Worm (Caenorhabditis elegans) whole organism, L3 larva: ENCODE results near the gene F37C12.14.
A peak's percentile ranks its signal among the peaks of the same experiment; 100 is the strongest.

Experiments used
- R02D3.7 ChIP-seq: fragments of 150-350 bp; optimal IDR thresholded peaks from 2 replicates; lab custom pipeline; 2014; ENCODE audit warnings: missing biosample characterization, missing genetic modification characterization
- ZK546.5 ChIP-seq: sonication (generic microtip); optimal IDR thresholded peaks from 2 replicates; lab custom pipeline; 2017; ENCODE audit warnings: missing biosample characterization, missing genetic modification characterization
- aly-2 ChIP-seq: fragments of 150-350 bp; optimal IDR thresholded peaks from 2 replicates; lab custom pipeline; 2014; ENCODE audit warnings: missing biosample characterization, missing genetic modification characterization
- ama-1 ChIP-seq: fragments of 150-350 bp; optimal IDR thresholded peaks from 2 replicates; lab custom pipeline; 2018
- ceh-16 ChIP-seq: sonication (generic microtip); optimal IDR thresholded peaks from 2 replicates; lab custom pipeline; 2017; ENCODE audit warnings: missing biosample characterization, missing genetic modification characterization
- ceh-28 ChIP-seq: fragments of 150-350 bp; optimal IDR thresholded peaks from 2 replicates; lab custom pipeline; 2014; ENCODE audit warnings: missing biosample characterization, missing genetic modification reagents, missing genetic modification characterization
- ceh-82 ChIP-seq: fragments of 150-350 bp; optimal IDR thresholded peaks from 2 replicates; lab custom pipeline; 2014; ENCODE audit warnings: missing biosample characterization, missing genetic modification characterization
- ceh-9 ChIP-seq: sonication (generic microtip); optimal IDR thresholded peaks from 2 replicates; lab custom pipeline; 2018; ENCODE audit warnings: missing biosample characterization, missing genetic modification characterization
- daf-12 ChIP-seq: fragments of 150-350 bp; optimal IDR thresholded peaks from 2 replicates; lab custom pipeline; 2014; ENCODE audit warnings: missing biosample characterization, missing genetic modification reagents, missing genetic modification characterization
- egl-27 ChIP-seq: sonication (generic microtip); optimal IDR thresholded peaks from 4 replicates; lab custom pipeline; 2017; ENCODE audit warnings: missing biosample characterization, missing genetic modification reagents, missing genetic modification characterization
- egl-5 ChIP-seq: fragments of 150-350 bp; optimal IDR thresholded peaks from 2 replicates; lab custom pipeline; 2017; ENCODE audit warnings: missing biosample characterization, missing genetic modification reagents, missing genetic modification characterization, inconsistent platforms
- elt-1 ChIP-seq: fragments of 150-350 bp; optimal IDR thresholded peaks from 2 replicates; lab custom pipeline; 2014; ENCODE audit warnings: missing biosample characterization, missing genetic modification characterization
- elt-2 ChIP-seq: sonication (generic microtip); optimal IDR thresholded peaks from 2 replicates; lab custom pipeline; 2016; ENCODE audit warnings: missing genetic modification reagents, mild to moderate bottlenecking, missing genetic modification characterization, missing compliant biosample characterization
- elt-3 ChIP-seq, 3 experiments: fragments of 150-350 bp in 1 of 3; sonication (generic microtip) in 2 of 3; optimal IDR thresholded peaks; 2 replicates in 2 of 3; 4 replicates in 1 of 3; lab custom pipeline; 2014 to 2017; ENCODE audit warnings: missing biosample characterization in 3 of 3, missing genetic modification characterization in 3 of 3
- eor-1 ChIP-seq, 2 experiments: fragments of 150-350 bp; optimal IDR thresholded peaks; 2 replicates each; lab custom pipeline; 2014 to 2018; ENCODE audit warnings: missing biosample characterization in 2 of 2, missing genetic modification characterization in 2 of 2
- fkh-10 ChIP-seq: sonication (generic microtip); optimal IDR thresholded peaks from 2 replicates; lab custom pipeline; 2017; ENCODE audit warnings: missing biosample characterization, missing genetic modification reagents, missing genetic modification characterization
- fkh-2 ChIP-seq: fragments of 150-350 bp; optimal IDR thresholded peaks from 2 replicates; lab custom pipeline; 2014; ENCODE audit warnings: missing biosample characterization, missing genetic modification reagents, missing genetic modification characterization
- fos-1 ChIP-seq: fragments of 150-350 bp; optimal IDR thresholded peaks from 2 replicates; lab custom pipeline; 2014; ENCODE audit warnings: missing biosample characterization, missing genetic modification characterization
- hmg-11 ChIP-seq: sonication (generic microtip); optimal IDR thresholded peaks from 2 replicates; lab custom pipeline; 2016; ENCODE audit warnings: missing genetic modification characterization, missing compliant biosample characterization
- jun-1 ChIP-seq: fragments of 150-350 bp; optimal IDR thresholded peaks from 2 replicates; lab custom pipeline; 2014; ENCODE audit warnings: missing biosample characterization, missing genetic modification reagents, missing genetic modification characterization
- lin-15B ChIP-seq: fragments of 150-350 bp; optimal IDR thresholded peaks from 2 replicates; lab custom pipeline; 2014; ENCODE audit warnings: missing biosample characterization, missing genetic modification characterization
- lin-39 ChIP-seq: fragments of 150-350 bp; optimal IDR thresholded peaks from 2 replicates; lab custom pipeline; 2018; ENCODE audit warnings: missing biosample characterization, missing genetic modification reagents, missing genetic modification characterization
- lsy-12 ChIP-seq: sonication (generic microtip); optimal IDR thresholded peaks from 2 replicates; lab custom pipeline; 2016; ENCODE audit warnings: mild to moderate bottlenecking, missing genetic modification characterization, missing compliant biosample characterization
- mdl-1 ChIP-seq: fragments of 150-350 bp; optimal IDR thresholded peaks from 2 replicates; lab custom pipeline; 2014; ENCODE audit warnings: missing biosample characterization, missing genetic modification characterization
- mml-1 ChIP-seq: fragments of 150-350 bp; sonication (generic microtip); optimal IDR thresholded peaks from 3 replicates; lab custom pipeline; 2014; ENCODE audit warnings: missing biosample characterization, missing genetic modification characterization
- nfya-1 ChIP-seq: sonication (generic microtip); optimal IDR thresholded peaks from 2 replicates; lab custom pipeline; 2017; ENCODE audit warnings: missing genetic modification characterization, mild to moderate bottlenecking, missing compliant biosample characterization, antibody characterized with exemption, moderate library complexity; ENCODE audit not compliant: insufficient read depth
- nhr-11 ChIP-seq: fragments of 150-350 bp; optimal IDR thresholded peaks from 2 replicates; lab custom pipeline; 2014; ENCODE audit warnings: missing biosample characterization, missing genetic modification characterization
- nhr-12 ChIP-seq: fragments of 150-350 bp; optimal IDR thresholded peaks from 2 replicates; lab custom pipeline; 2014; ENCODE audit warnings: missing biosample characterization, missing genetic modification characterization
- nhr-23 ChIP-seq: fragments of 150-350 bp; optimal IDR thresholded peaks from 2 replicates; lab custom pipeline; 2014; ENCODE audit warnings: missing biosample characterization, missing genetic modification reagents, missing genetic modification characterization
- nhr-237 ChIP-seq: fragments of 150-350 bp; optimal IDR thresholded peaks from 2 replicates; lab custom pipeline; 2014; ENCODE audit warnings: missing biosample characterization, missing genetic modification characterization
- nhr-25 ChIP-seq: sonication (generic microtip); optimal IDR thresholded peaks from 2 replicates; lab custom pipeline; 2017; ENCODE audit warnings: missing biosample characterization, missing genetic modification characterization
- nhr-28 ChIP-seq: fragments of 150-350 bp; optimal IDR thresholded peaks from 2 replicates; lab custom pipeline; 2014; ENCODE audit warnings: missing biosample characterization, missing genetic modification characterization
- nhr-43 ChIP-seq: sonication (generic microtip); optimal IDR thresholded peaks from 2 replicates; lab custom pipeline; 2016; ENCODE audit warnings: mild to moderate bottlenecking, missing genetic modification characterization, missing compliant biosample characterization; ENCODE audit not compliant: poor library complexity, severe bottlenecking
- nhr-76 ChIP-seq: fragments of 150-350 bp; sonication (generic microtip); optimal IDR thresholded peaks from 5 replicates; lab custom pipeline; 2014; ENCODE audit warnings: missing biosample characterization, missing genetic modification characterization
- nhr-77 ChIP-seq: fragments of 150-350 bp; optimal IDR thresholded peaks from 2 replicates; lab custom pipeline; 2014; ENCODE audit warnings: missing biosample characterization, missing genetic modification characterization
- pha-4 ChIP-seq: fragments of 150-350 bp; optimal IDR thresholded peaks from 2 replicates; lab custom pipeline; 2014; ENCODE audit warnings: missing biosample characterization, missing genetic modification reagents, missing genetic modification characterization
- pqm-1 ChIP-seq: fragments of 150-350 bp; optimal IDR thresholded peaks from 2 replicates; lab custom pipeline; 2017; ENCODE audit warnings: missing biosample characterization, missing genetic modification characterization, inconsistent platforms
- sea-2 ChIP-seq: fragments of 150-350 bp; sonication (generic microtip); optimal IDR thresholded peaks from 4 replicates; lab custom pipeline; 2014; ENCODE audit warnings: missing biosample characterization, missing genetic modification reagents, missing genetic modification characterization
- skn-1 ChIP-seq: fragments of 150-350 bp; optimal IDR thresholded peaks from 2 replicates; lab custom pipeline; 2014; ENCODE audit warnings: missing biosample characterization, missing genetic modification characterization
- snpc-4 ChIP-seq: fragments of 150-350 bp; optimal IDR thresholded peaks from 2 replicates; lab custom pipeline; 2014; ENCODE audit warnings: missing biosample characterization, missing genetic modification characterization
- tbx-2 ChIP-seq: sonication (generic microtip); optimal IDR thresholded peaks from 2 replicates; lab custom pipeline; 2016; ENCODE audit warnings: mild to moderate bottlenecking, missing genetic modification characterization, missing compliant biosample characterization
- unc-39 ChIP-seq: sonication (generic microtip); optimal IDR thresholded peaks from 4 replicates; lab custom pipeline; 2017; ENCODE audit warnings: missing biosample characterization, missing genetic modification characterization
- unc-62 ChIP-seq: fragments of 150-350 bp; sonication (generic microtip); optimal IDR thresholded peaks from 4 replicates; lab custom pipeline; 2014; ENCODE audit warnings: missing biosample characterization, missing genetic modification reagents, missing genetic modification characterization
- zag-1 ChIP-seq: fragments of 150-350 bp; optimal IDR thresholded peaks from 2 replicates; lab custom pipeline; 2014; ENCODE audit warnings: missing biosample characterization, missing genetic modification characterization
- ztf-11 ChIP-seq: fragments of 150-350 bp; optimal IDR thresholded peaks from 2 replicates; lab custom pipeline; 2014; ENCODE audit warnings: missing biosample characterization, missing genetic modification characterization
- ztf-4 ChIP-seq: fragments of 150-350 bp; optimal IDR thresholded peaks from 2 replicates; lab custom pipeline; 2014; ENCODE audit warnings: missing biosample characterization, missing genetic modification characterization

The F37C12.14 gene

DNA sequence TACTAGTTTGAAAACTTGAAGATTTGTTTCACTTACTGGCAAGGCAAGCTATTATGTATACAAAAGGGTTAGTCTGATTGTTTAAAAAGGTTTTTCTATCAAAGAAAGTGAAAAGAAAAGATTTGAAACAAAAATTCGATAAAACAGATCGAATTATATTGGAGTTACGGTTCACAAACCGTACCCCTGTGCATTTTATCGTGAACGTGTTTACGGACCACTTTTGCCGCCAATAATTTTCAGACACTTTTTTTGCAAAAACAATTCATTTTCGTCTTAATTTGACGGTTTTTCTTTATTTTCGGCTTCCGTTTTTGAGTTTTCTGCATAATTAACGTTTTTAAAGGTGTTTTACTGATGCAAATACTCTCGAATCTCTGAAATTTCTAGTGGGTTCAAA, 20.1 kb downstream of the F37C12.14 start:
- no peak for TF ChIP-seq R02D3.7 (tag; lab: Kevin White, UChicago)
- no peak for TF ChIP-seq ztf-11 (tag; lab: Kevin White, UChicago)
- TF ChIP-seq lin-15B (tag; lab: Kevin White, UChicago), result no peak
- TF ChIP-seq lsy-12 (tag; lab: Kevin White, UChicago), result no peak
- TF ChIP-seq ceh-28, result no peak
- TF ChIP-seq nhr-11, result no peak
- TF ChIP-seq ama-1 (lab: Kevin White, UChicago), result no peak
- no peak for TF ChIP-seq lin-39 (tag; lab: Kevin White, UChicago)
- no peak for TF ChIP-seq ceh-16 (tag; lab: Kevin White, UChicago)
- TF ChIP-seq eor-1 (tag; optimal IDR thresholded peaks at IDR 0.05; lab: Kevin White, UChicago), result no peak
- no peak for TF ChIP-seq fos-1 (tag; lab: Kevin White, UChicago)
- TF ChIP-seq aly-2 (tag; lab: Kevin White, UChicago), result no peak
- TF ChIP-seq fkh-2, result no peak
- no peak for TF ChIP-seq unc-39 (tag; lab: Kevin White, UChicago)
- no peak for TF ChIP-seq nhr-77 (tag; lab: Kevin White, UChicago)

- TF ChIP-seq ztf-4 (tag; lab: Kevin White, UChicago) (no peak), nhr-237 (no peak), ama-1 (lab: Kevin White, UChicago) (peak; percentile 43), egl-27 (tag; lab: Kevin White, UChicago) (peak; percentile 92), elt-1 (peak; percentile 59), skn-1 (tag; lab: Kevin White, UChicago) (peak; percentile 79), ceh-9 (tag; lab: Kevin White, UChicago) (no peak), ZK546.5 (tag; lab: Kevin White, UChicago) (peak; percentile 20), lin-15B (tag; lab: Kevin White, UChicago) (peak; percentile 99), fkh-10 (peak; percentile 85), unc-62 (peak; percentile 53), nhr-25 (tag; lab: Kevin White, UChicago) (peak; percentile 76), zag-1 (no peak), aly-2 (tag; lab: Kevin White, UChicago) (no peak), R02D3.7 (tag; lab: Kevin White, UChicago) (peak; percentile 76), mdl-1 (tag; lab: Kevin White, UChicago) (no peak), nhr-28 (no peak), lin-39 (tag; lab: Kevin White, UChicago) (peak; percentile 91), pqm-1 (tag; lab: Kevin White, UChicago) (peak; percentile 29), nhr-43 (tag; lab: Kevin White, UChicago) (peak; percentile 62), nhr-76 (tag; lab: Kevin White, UChicago) (no peak), ceh-28 (peak; percentile 72), daf-12 (tag; lab: Kevin White, UChicago) (no peak), hmg-11 (tag; lab: Kevin White, UChicago) (peak; percentile 65), nhr-77 (tag; lab: Kevin White, UChicago) (no peak), unc-39 (tag; lab: Kevin White, UChicago) (no peak), jun-1 (peak; percentile 83), ceh-16 (tag; lab: Kevin White, UChicago) (no peak), nhr-11 (no peak), nhr-12 (tag; lab: Kevin White, UChicago) (no peak), elt-2 (tag; lab: Kevin White, UChicago) (peak; percentile 74), nfya-1 (peak; percentile 94), snpc-4 (tag; lab: Kevin White, UChicago) (peak; percentile 90), fkh-2 (no peak), ztf-11 (tag; lab: Kevin White, UChicago) (no peak), eor-1 (tag; optimal IDR thresholded peaks at IDR 0.05; lab: Kevin White, UChicago) (no peak), nhr-23 (tag; lab: Kevin White, UChicago) (peak; percentile 94), lsy-12 (tag; lab: Kevin White, UChicago) (peak; percentile 78), ceh-82 (tag; lab: Kevin White, UChicago) (peak; percentile 47), tbx-2 (tag; lab: Kevin White, UChicago) (peak; percentile 61), mml-1 (tag; lab: Kevin White, UChicago) (no peak), egl-5 (tag; lab: Kevin White, UChicago) (peak; percentile 57), pha-4 (peak; percentile 95), sea-2 (GFP tag; lab: Kevin White, UChicago) (no peak), fos-1 (tag; lab: Kevin White, UChicago) (no peak), elt-3 (tag; optimal IDR thresholded peaks at IDR 0.05; lab: Kevin White, UChicago) (peak in 1 of 3 experiments; percentile 14)
Observed at ce11 chrIII:7162065-7162762, 23.2 kb downstream of the F37C12.14 start, which contains the start of the genes syf-2 and K04G7.1. Gene syf-2 (minus strand): TSS chrIII:7162115. Gene K04G7.1 (plus strand): TSS chrIII:7162712.
